Fruit fly (Drosophila melanogaster): Measurements from ENCODE around the gene hop.

The hop gene

DNA sequence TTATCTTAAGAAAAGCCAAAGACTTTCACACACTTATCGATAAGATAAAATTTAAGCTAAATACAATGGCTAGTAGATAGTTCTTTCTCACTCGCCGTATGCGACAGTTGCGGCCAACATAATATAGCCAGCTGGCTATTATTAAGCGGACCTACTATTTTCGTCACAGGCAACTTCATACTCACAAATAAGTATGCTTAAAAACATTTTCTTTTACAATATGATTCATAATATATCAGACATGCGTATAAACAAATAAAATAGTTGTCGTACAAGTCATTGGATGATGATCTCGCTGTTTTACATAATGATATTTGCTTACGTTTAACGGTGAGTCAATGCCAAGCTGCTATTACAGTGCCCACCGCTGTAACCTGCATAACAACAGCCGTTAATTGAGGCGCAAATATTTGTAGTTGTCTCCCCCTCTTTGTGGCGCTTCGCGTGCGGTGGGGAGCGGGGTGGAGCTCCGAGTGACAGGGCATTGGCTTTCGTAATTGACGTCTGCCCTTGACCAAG is 41.6 kb downstream of the hop start:
- TF ChIP-seq Hr78 (GFP tag; optimal IDR thresholded peaks at IDR 0.05), result no peak
- TF ChIP-seq HLH106 (tag; optimal IDR thresholded peaks at IDR 0.05), result peak; percentile 69
- TF ChIP-seq dmrt93B (GFP tag; optimal IDR thresholded peaks at IDR 0.05), result no peak
- TF ChIP-seq fru (GFP tag; optimal IDR thresholded peaks at IDR 0.05), result peak; percentile 73
- peak in 1 of 2 experiments; percentile 67 for TF ChIP-seq foxo (GFP tag; optimal IDR thresholded peaks at IDR 0.05)
- TF ChIP-seq br (GFP tag; optimal IDR thresholded peaks at IDR 0.05), result peak; percentile 70
- TF ChIP-seq Rel (GFP tag; optimal IDR thresholded peaks at IDR 0.05), result no peak
- peak; percentile 76 for TF ChIP-seq Rel (tag; optimal IDR thresholded peaks at IDR 0.05)
- TF ChIP-seq ey (GFP tag; optimal IDR thresholded peaks at IDR 0.05), result peak; percentile 67
- TF ChIP-seq h (GFP tag; optimal IDR thresholded peaks at IDR 0.05), result peak; percentile 72
- peak; percentile 54 for TF ChIP-seq Hr83 (GFP tag; optimal IDR thresholded peaks at IDR 0.05; ENCODE audit: poor library complexity, severe bottlenecking)
- no peak for TF ChIP-seq Abd-B (GFP tag; optimal IDR thresholded peaks at IDR 0.05)
- TF ChIP-seq psq (GFP tag; optimal IDR thresholded peaks at IDR 0.05), result peak; percentile 71
- TF ChIP-seq brk (GFP tag; optimal IDR thresholded peaks at IDR 0.05), result no peak
- TF ChIP-seq Mio (GFP tag; optimal IDR thresholded peaks at IDR 0.05), result no peak
- no peak for TF ChIP-seq tai (GFP tag; optimal IDR thresholded peaks at IDR 0.05)
- TF ChIP-seq CG9705 (GFP tag; optimal IDR thresholded peaks at IDR 0.05), result peak; percentile 38
- TF ChIP-seq dsf (GFP tag; optimal IDR thresholded peaks at IDR 0.05; ENCODE audit: borderline replicate concordance), result no peak
- TF ChIP-seq Dfd (GFP tag; optimal IDR thresholded peaks at IDR 0.05), result no peak
- TF ChIP-seq Sp1 (GFP tag; optimal IDR thresholded peaks at IDR 0.05), result peak; percentile 56
- no peak for TF ChIP-seq Hnf4 (GFP tag; optimal IDR thresholded peaks at IDR 0.05)
- peak; percentile 38 for TF ChIP-seq sv (GFP tag; optimal IDR thresholded peaks at IDR 0.05)
- TF ChIP-seq woc (GFP tag; optimal IDR thresholded peaks at IDR 0.05), result peak; percentile 48
- peak; percentile 51 for TF ChIP-seq OdsH (GFP tag; optimal IDR thresholded peaks at IDR 0.05)
- peak; percentile 70 for TF ChIP-seq rgr (GFP tag; optimal IDR thresholded peaks at IDR 0.05)
- TF ChIP-seq pan (optimal IDR thresholded peaks at IDR 0.05), result no peak
- TF ChIP-seq CG32264 (GFP tag; optimal IDR thresholded peaks at IDR 0.05), result peak; percentile 50

- TF ChIP-seq psq (GFP tag; optimal IDR thresholded peaks at IDR 0.05) (no peak), dl (GFP tag; optimal IDR thresholded peaks at IDR 0.05; ENCODE audit: insufficient read depth in 1 of 2, partially characterized antibody in 2 of 2) (no peak), HLH106 (tag; optimal IDR thresholded peaks at IDR 0.05) (no peak), dsf (GFP tag; optimal IDR thresholded peaks at IDR 0.05; ENCODE audit: borderline replicate concordance) (no peak), sage (GFP tag; optimal IDR thresholded peaks at IDR 0.05) (no peak), Myc (optimal IDR thresholded peaks at IDR 0.05) (no peak), tai (GFP tag; optimal IDR thresholded peaks at IDR 0.05) (no peak), Dfd (GFP tag; optimal IDR thresholded peaks at IDR 0.05) (no peak), Hr78 (GFP tag; optimal IDR thresholded peaks at IDR 0.05) (no peak), dmrt93B (GFP tag; optimal IDR thresholded peaks at IDR 0.05) (no peak), CrebA (GFP tag; optimal IDR thresholded peaks at IDR 0.05; ENCODE audit: borderline replicate concordance) (no peak), jim (GFP tag; optimal IDR thresholded peaks at IDR 0.05) (no peak), fru (GFP tag; optimal IDR thresholded peaks at IDR 0.05) (peak; percentile 8), usp (GFP tag; optimal IDR thresholded peaks at IDR 0.05) (no peak), lola (GFP tag; optimal IDR thresholded peaks at IDR 0.05) (no peak), pan (optimal IDR thresholded peaks at IDR 0.05) (no peak), OdsH (GFP tag; optimal IDR thresholded peaks at IDR 0.05) (no peak), Rel (GFP tag; optimal IDR thresholded peaks at IDR 0.05) (no peak), Rel (tag; optimal IDR thresholded peaks at IDR 0.05) (no peak), GATAd (GFP tag; optimal IDR thresholded peaks at IDR 0.05) (no peak), ey (GFP tag; optimal IDR thresholded peaks at IDR 0.05) (no peak), woc (GFP tag; optimal IDR thresholded peaks at IDR 0.05) (no peak), h (GFP tag; optimal IDR thresholded peaks at IDR 0.05) (peak; percentile 26), Hr83 (GFP tag; optimal IDR thresholded peaks at IDR 0.05; ENCODE audit: poor library complexity, severe bottlenecking) (no peak), Vsx2 (GFP tag; optimal IDR thresholded peaks at IDR 0.05; ENCODE audit: partially characterized antibody) (no peak), Hnf4 (GFP tag; optimal IDR thresholded peaks at IDR 0.05) (peak; percentile 55), Abd-B (GFP tag; optimal IDR thresholded peaks at IDR 0.05) (no peak), sv (GFP tag; optimal IDR thresholded peaks at IDR 0.05) (no peak), Sp1 (GFP tag; optimal IDR thresholded peaks at IDR 0.05) (no peak), Dif (GFP tag; optimal IDR thresholded peaks at IDR 0.05; ENCODE audit: partially characterized antibody) (no peak), rgr (GFP tag; optimal IDR thresholded peaks at IDR 0.05) (no peak), foxo (GFP tag; optimal IDR thresholded peaks at IDR 0.05) (no peak), CG9705 (GFP tag; optimal IDR thresholded peaks at IDR 0.05) (no peak), Mio (GFP tag; optimal IDR thresholded peaks at IDR 0.05) (no peak), N (GFP tag; optimal IDR thresholded peaks at IDR 0.05) (no peak), CG32264 (GFP tag; optimal IDR thresholded peaks at IDR 0.05) (no peak), br (GFP tag; optimal IDR thresholded peaks at IDR 0.05) (peak; percentile 3), Jra (GFP tag; optimal IDR thresholded peaks at IDR 0.05) (peak; percentile 26), brk (GFP tag; optimal IDR thresholded peaks at IDR 0.05) (no peak)
These were observed 42.6 kb downstream of the hop start, which contains the start of gene Gapvd1 for dm6 chrX:11325175-11325768. Gene Gapvd1 (plus strand): TSS chrX:11325385.
